Worm (Caenorhabditis elegans) whole organism, L4/young adult: ENCODE results near the gene rpl-23.

Experiments used
- W03F9.2 ChIP-seq: fragments of 150-350 bp; optimal IDR thresholded peaks from 2 replicates; lab custom pipeline; 2014; ENCODE audit warnings: missing biosample characterization, missing genetic modification characterization
- dao-5 ChIP-seq: sonication (generic microtip); optimal IDR thresholded peaks from 2 replicates; lab custom pipeline; 2016; ENCODE audit warnings: missing genotype, missing genetic modification characterization, moderate library complexity, missing compliant biosample characterization
- him-1 ChIP-seq: sonication (generic microtip); optimal IDR thresholded peaks from 2 replicates; lab custom pipeline; 2016; ENCODE audit warnings: missing genotype, missing genetic modification reagents, missing genetic modification characterization, missing compliant biosample characterization

The rpl-23 gene

ce11 chrIII:5729367-5729766 lies 23.4 kb upstream of the rpl-23 start:
- no peak for TF ChIP-seq him-1 (tag; lab: Kevin White, UChicago)

- TF ChIP-seq W03F9.2 (tag; lab: Kevin White, UChicago) (peak; percentile 39), dao-5 (tag; lab: Kevin White, UChicago) (no peak)
Observed at ce11 chrIII:5727827-5728226, 21.9 kb upstream of the rpl-23 start, which contains the start of gene egg-1. egg-1 (plus strand) TSS chrIII:5728180.

- TF ChIP-seq dao-5 (tag; lab: Kevin White, UChicago) (no peak), W03F9.2 (tag; lab: Kevin White, UChicago) (no peak), him-1 (tag; lab: Kevin White, UChicago) (no peak)
Observed at ce11 chrIII:5722550-5722949, 16.6 kb upstream of the rpl-23 start, which contains the start of gene wrm-1. wrm-1 (plus strand) TSS chrIII:5722850.

- TF ChIP-seq him-1 (tag; lab: Kevin White, UChicago) (no peak), dao-5 (tag; lab: Kevin White, UChicago) (no peak), W03F9.2 (tag; lab: Kevin White, UChicago) (peak; percentile 76)
Observed at ce11 chrIII:5721888-5722287, 16.0 kb upstream of the rpl-23 start.

ce11 chrIII:5721488-5721887 lies 15.6 kb upstream of the rpl-23 start:
- TF ChIP-seq him-1 (tag; lab: Kevin White, UChicago): no peak
- no peak for TF ChIP-seq dao-5 (tag; lab: Kevin White, UChicago)
- no peak for TF ChIP-seq W03F9.2 (tag; lab: Kevin White, UChicago)

ce11 chrIII:5720266-5721019 lies 14.5 kb upstream of the rpl-23 start:
- TF ChIP-seq him-1 (tag; lab: Kevin White, UChicago) (no peak), dao-5 (tag; lab: Kevin White, UChicago) (no peak), W03F9.2 (tag; lab: Kevin White, UChicago) (no peak)

ce11 chrIII:5719832-5720194 lies 13.9 kb upstream of the rpl-23 start:
- TF ChIP-seq dao-5 (tag; lab: Kevin White, UChicago): no peak
- no peak for TF ChIP-seq him-1 (tag; lab: Kevin White, UChicago)
- TF ChIP-seq W03F9.2 (tag; lab: Kevin White, UChicago): no peak

ce11 chrIII:5719105-5719831 lies 13.3 kb upstream of the rpl-23 start:
- TF ChIP-seq dao-5 (tag; lab: Kevin White, UChicago): no peak
- no peak for TF ChIP-seq W03F9.2 (tag; lab: Kevin White, UChicago)
- TF ChIP-seq him-1 (tag; lab: Kevin White, UChicago): no peak

- TF ChIP-seq him-1 (tag; lab: Kevin White, UChicago): no peak
- TF ChIP-seq W03F9.2 (tag; lab: Kevin White, UChicago): no peak
- no peak for TF ChIP-seq dao-5 (tag; lab: Kevin White, UChicago)
Observed at ce11 chrIII:5718385-5718784, 12.5 kb upstream of the rpl-23 start.

ce11 chrIII:5717173-5717748 lies 11.3 kb upstream of the rpl-23 start:
- no peak for TF ChIP-seq him-1 (tag; lab: Kevin White, UChicago)
- no peak for TF ChIP-seq W03F9.2 (tag; lab: Kevin White, UChicago)
- TF ChIP-seq dao-5 (tag; lab: Kevin White, UChicago): no peak

ce11 chrIII:5715467-5715866 lies 9.5 kb upstream of the rpl-23 start:
- peak; percentile 1 for TF ChIP-seq W03F9.2 (tag; lab: Kevin White, UChicago)
- peak; percentile 25 for TF ChIP-seq him-1 (tag; lab: Kevin White, UChicago)
- no peak for TF ChIP-seq dao-5 (tag; lab: Kevin White, UChicago)

ce11 chrIII:5714984-5715454 lies 9.1 kb upstream of the rpl-23 start:
- TF ChIP-seq W03F9.2 (tag; lab: Kevin White, UChicago) (no peak), him-1 (tag; lab: Kevin White, UChicago) (no peak), dao-5 (tag; lab: Kevin White, UChicago) (no peak)
